Worm (Caenorhabditis elegans) whole organism, early embryonic: ENCODE data around the gene C45H4.21.

Experiments
- ama-1 ChIP-seq: fragments of 150-350 bp; optimal IDR thresholded peaks from 2 replicates; lab custom pipeline; 2014
- ceh-36 ChIP-seq: sonication (generic microtip); optimal IDR thresholded peaks from 2 replicates; lab custom pipeline; 2016; ENCODE audit warnings: missing genetic modification characterization, inconsistent platforms, missing compliant biosample characterization
- hmg-4 ChIP-seq: fragments of 200-800 bp; sonication (Bioruptor generic); optimal IDR thresholded peaks from 2 replicates; lab custom pipeline; 2018; ENCODE audit warnings: mild to moderate bottlenecking, missing genetic modification characterization, missing compliant biosample characterization
- hnd-1 ChIP-seq: sonication (generic microtip); optimal IDR thresholded peaks from 2 replicates; lab custom pipeline; 2016; ENCODE audit warnings: missing genetic modification characterization, missing compliant biosample characterization
- pes-1 ChIP-seq: fragments of 200-800 bp; sonication (Bioruptor generic); IDR thresholded peaks from 2 replicates; pipeline ENCODE4 v1.3.6; 2022; ENCODE audit warnings: missing genetic modification reagents, missing genetic modification characterization, missing compliant biosample characterization
- sea-1 ChIP-seq: fragments of 200-800 bp; sonication (Bioruptor generic); conservative IDR thresholded peaks from 2 replicates; pipeline ENCODE4 v1.3.6; 2022; ENCODE audit warnings: missing genetic modification characterization, missing compliant biosample characterization
- tbx-37 ChIP-seq: fragments of 200-800 bp; sonication (Bioruptor generic); conservative IDR thresholded peaks from 2 replicates; pipeline ENCODE4 v1.3.6; 2022; ENCODE audit warnings: missing genetic modification reagents, missing genetic modification characterization, missing compliant biosample characterization

ce11 chrV:2151458-2151857, 2.1 kb upstream of the C45H4.21 start, which contains the start of gene srbc-24:
- no peak for TF ChIP-seq pes-1 (GFP tag; lab: Robert Waterston, UW)
- no peak for TF ChIP-seq ceh-36
- no peak for TF ChIP-seq ama-1 (lab: Kevin White, UChicago)
- no peak for TF ChIP-seq hnd-1 (tag; lab: Kevin White, UChicago)
- TF ChIP-seq hmg-4 (GFP tag; lab: Kevin White, UChicago), result no peak
- TF ChIP-seq tbx-37 (GFP tag; lab: Robert Waterston, UW), result no peak
- TF ChIP-seq sea-1 (GFP tag; lab: Robert Waterston, UW), result no peak
